Worm (Caenorhabditis elegans) whole organism, L2 larva: ENCODE measurements around the gene nep-4.
A peak's percentile ranks its signal among the peaks of the same experiment; 100 is the strongest.
"Not testable (repeated sequence)": the region's sequence is repeated elsewhere in the genome, so short reads cannot be mapped to it uniquely, and the experiment has no call there.

Experiments used
- C34F6.9 ChIP-seq: fragments of 150-350 bp; optimal IDR thresholded peaks from 2 replicates; lab custom pipeline; 2014; ENCODE audit warnings: missing biosample characterization, missing genetic modification characterization
- F13H6.1 ChIP-seq: sonication (generic microtip); optimal IDR thresholded peaks from 2 replicates; lab custom pipeline; 2016; ENCODE audit warnings: missing genetic modification characterization, missing compliant biosample characterization
- R02D3.7 ChIP-seq: fragments of 150-350 bp; optimal IDR thresholded peaks from 2 replicates; lab custom pipeline; 2014; ENCODE audit warnings: missing biosample characterization, missing genetic modification characterization
- Y55F3AM.14 ChIP-seq: fragments of 200-800 bp; sonication (Bioruptor generic); optimal IDR thresholded peaks from 2 replicates; lab custom pipeline; 2018; ENCODE audit warnings: mild to moderate bottlenecking, missing genetic modification characterization, missing compliant biosample characterization
- ZK546.5 ChIP-seq: sonication (generic microtip); optimal IDR thresholded peaks from 2 replicates; lab custom pipeline; 2017; ENCODE audit warnings: missing biosample characterization, missing genetic modification characterization
- alr-1 ChIP-seq: fragments of 150-350 bp; optimal IDR thresholded peaks from 2 replicates; lab custom pipeline; 2014; ENCODE audit warnings: missing biosample characterization, missing genetic modification characterization
- aly-2 ChIP-seq: fragments of 150-350 bp; optimal IDR thresholded peaks from 2 replicates; lab custom pipeline; 2014; ENCODE audit warnings: missing biosample characterization, missing genetic modification characterization
- ama-1 ChIP-seq: fragments of 150-350 bp; optimal IDR thresholded peaks from 2 replicates; lab custom pipeline; 2018; ENCODE audit warnings: inconsistent platforms
- blmp-1 ChIP-seq: sonication (generic microtip); optimal IDR thresholded peaks from 2 replicates; lab custom pipeline; 2017; ENCODE audit warnings: missing genetic modification characterization, mild to moderate bottlenecking, missing compliant biosample characterization, antibody characterized with exemption, moderate library complexity; ENCODE audit not compliant: insufficient read depth
- ceh-16 ChIP-seq: fragments of 150-350 bp; optimal IDR thresholded peaks from 2 replicates; lab custom pipeline; 2014; ENCODE audit warnings: missing biosample characterization, missing genetic modification characterization
- crh-2 ChIP-seq: sonication (generic microtip); optimal IDR thresholded peaks from 2 replicates; lab custom pipeline; 2017; ENCODE audit warnings: missing biosample characterization, missing genetic modification characterization
- dmd-4 ChIP-seq: sonication (generic microtip); optimal IDR thresholded peaks from 2 replicates; lab custom pipeline; 2017; ENCODE audit warnings: missing biosample characterization, missing genetic modification characterization
- egl-27 ChIP-seq: sonication (generic microtip); optimal IDR thresholded peaks from 3 replicates; lab custom pipeline; 2017; ENCODE audit warnings: missing biosample characterization, missing genetic modification reagents, missing genetic modification characterization
- elt-1 ChIP-seq: fragments of 150-350 bp; optimal IDR thresholded peaks from 2 replicates; lab custom pipeline; 2014; ENCODE audit warnings: missing biosample characterization, missing genetic modification characterization
- fos-1 ChIP-seq: fragments of 150-350 bp; optimal IDR thresholded peaks from 2 replicates; lab custom pipeline; 2014; ENCODE audit warnings: missing biosample characterization, missing genetic modification characterization
- gmeb-1 ChIP-seq: fragments of 150-350 bp; optimal IDR thresholded peaks from 2 replicates; lab custom pipeline; 2014; ENCODE audit warnings: missing biosample characterization, missing genetic modification characterization
- lin-11 ChIP-seq: fragments of 150-350 bp; sonication (generic microtip); optimal IDR thresholded peaks from 2 replicates; lab custom pipeline; 2014; ENCODE audit warnings: missing biosample characterization, missing genetic modification characterization, inconsistent platforms, mixed read lengths
- lin-13 ChIP-seq: fragments of 150-350 bp; optimal IDR thresholded peaks from 2 replicates; lab custom pipeline; 2014; ENCODE audit warnings: missing biosample characterization, missing genetic modification reagents, missing genetic modification characterization
- lin-39 ChIP-seq: fragments of 150-350 bp; optimal IDR thresholded peaks from 2 replicates; lab custom pipeline; 2014; ENCODE audit warnings: missing biosample characterization, missing genetic modification reagents, missing genetic modification characterization
- lsy-2 ChIP-seq, 2 experiments: fragments of 150-350 bp in 1 of 2; sonication (generic microtip) in 1 of 2; optimal IDR thresholded peaks; 2 replicates each; lab custom pipeline; 2014 to 2017; ENCODE audit warnings: missing biosample characterization in 2 of 2, missing genetic modification characterization in 2 of 2
- mab-5 ChIP-seq: fragments of 150-350 bp; optimal IDR thresholded peaks from 2 replicates; lab custom pipeline; 2014; ENCODE audit warnings: missing biosample characterization, missing genetic modification characterization
- mbf-1 ChIP-seq: sonication (generic microtip); optimal IDR thresholded peaks from 2 replicates; lab custom pipeline; 2017; ENCODE audit warnings: missing biosample characterization, missing genetic modification characterization
- mdl-1 ChIP-seq, 2 experiments: fragments of 150-350 bp in 1 of 2; sonication (generic microtip) in 1 of 2; optimal IDR thresholded peaks; 2 replicates each; lab custom pipeline; 2017; ENCODE audit warnings: missing biosample characterization in 2 of 2, missing genetic modification characterization in 2 of 2
- nhr-12 ChIP-seq: fragments of 150-350 bp; optimal IDR thresholded peaks from 2 replicates; lab custom pipeline; 2014; ENCODE audit warnings: missing biosample characterization, missing genetic modification characterization
- nhr-129 ChIP-seq: fragments of 150-350 bp; optimal IDR thresholded peaks from 2 replicates; lab custom pipeline; 2014; ENCODE audit warnings: missing biosample characterization, missing genetic modification characterization
- nhr-21 ChIP-seq: fragments of 150-350 bp; optimal IDR thresholded peaks from 2 replicates; lab custom pipeline; 2014; ENCODE audit warnings: missing biosample characterization, missing genetic modification characterization
- nhr-23 ChIP-seq: fragments of 150-350 bp; optimal IDR thresholded peaks from 2 replicates; lab custom pipeline; 2014; ENCODE audit warnings: missing biosample characterization, missing genetic modification reagents, missing genetic modification characterization
- nhr-237 ChIP-seq: fragments of 150-350 bp; optimal IDR thresholded peaks from 2 replicates; lab custom pipeline; 2014; ENCODE audit warnings: missing biosample characterization, missing genetic modification characterization
- nhr-6 ChIP-seq: fragments of 150-350 bp; optimal IDR thresholded peaks from 2 replicates; lab custom pipeline; 2014; ENCODE audit warnings: missing biosample characterization, missing genetic modification characterization
- nhr-77 ChIP-seq: fragments of 150-350 bp; optimal IDR thresholded peaks from 2 replicates; lab custom pipeline; 2014; ENCODE audit warnings: missing biosample characterization, missing genetic modification characterization
- peb-1 ChIP-seq: fragments of 150-350 bp; optimal IDR thresholded peaks from 2 replicates; lab custom pipeline; 2014; ENCODE audit warnings: missing biosample characterization, missing genetic modification characterization
- sma-3 ChIP-seq: sonication (generic microtip); optimal IDR thresholded peaks from 2 replicates; lab custom pipeline; 2016; ENCODE audit warnings: missing genetic modification reagents, missing genetic modification characterization, missing compliant biosample characterization
- sma-9 ChIP-seq, 2 experiments: fragments of 150-350 bp in 1 of 2; sonication (generic microtip) in 1 of 2; optimal IDR thresholded peaks; 2 replicates each; lab custom pipeline; 2014 to 2016; ENCODE audit warnings: missing genetic modification characterization in 2 of 2, mild to moderate bottlenecking in 1 of 2, missing biosample characterization in 1 of 2, missing compliant biosample characterization in 1 of 2, missing genetic modification reagents in 1 of 2, moderate library complexity in 1 of 2
- snpc-4 ChIP-seq: fragments of 150-350 bp; optimal IDR thresholded peaks from 2 replicates; lab custom pipeline; 2014; ENCODE audit warnings: missing biosample characterization, missing genetic modification characterization
- unc-39 ChIP-seq: fragments of 150-350 bp; optimal IDR thresholded peaks from 2 replicates; lab custom pipeline; 2014; ENCODE audit warnings: missing biosample characterization, missing genetic modification characterization
- unc-55 ChIP-seq: fragments of 150-350 bp; sonication (generic microtip); optimal IDR thresholded peaks from 3 replicates; lab custom pipeline; 2014; ENCODE audit warnings: missing biosample characterization, missing genetic modification reagents, missing genetic modification characterization
- unc-62 ChIP-seq: fragments of 150-350 bp; optimal IDR thresholded peaks from 2 replicates; lab custom pipeline; 2014; ENCODE audit warnings: missing biosample characterization, missing genetic modification reagents, missing genetic modification characterization
- zag-1 ChIP-seq: fragments of 150-350 bp; optimal IDR thresholded peaks from 2 replicates; lab custom pipeline; 2014; ENCODE audit warnings: missing biosample characterization, missing genetic modification characterization
- ztf-1 ChIP-seq: fragments of 200-800 bp; sonication (Bioruptor generic); conservative IDR thresholded peaks from 2 replicates; pipeline ENCODE4 v1.3.6; 2022; ENCODE audit warnings: missing genetic modification characterization, missing compliant biosample characterization
- ztf-4 ChIP-seq: fragments of 150-350 bp; optimal IDR thresholded peaks from 2 replicates; lab custom pipeline; 2014; ENCODE audit warnings: missing biosample characterization, missing genetic modification characterization

nep-4 gene

DNA sequence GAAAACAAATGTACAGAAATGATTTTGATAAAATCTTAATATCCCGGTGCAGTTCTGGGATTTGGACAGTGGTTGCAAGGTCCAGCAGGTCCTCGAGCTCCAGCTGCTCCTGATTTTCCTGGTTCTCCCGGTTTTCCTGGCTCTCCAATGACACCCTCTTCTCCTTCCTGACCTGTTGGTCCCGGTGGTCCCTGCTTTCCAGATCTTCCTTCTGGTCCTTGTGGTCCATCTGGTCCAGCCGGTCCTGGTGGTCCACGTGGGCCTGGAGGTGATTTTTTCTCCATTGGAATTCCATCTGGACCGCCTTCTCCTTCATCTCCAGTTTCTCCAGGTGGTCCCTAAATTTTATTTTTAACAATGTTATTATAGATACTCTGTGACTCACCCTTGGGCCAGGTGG, 12.0 kb upstream of the nep-4 start:
- no peak for TF ChIP-seq dmd-4
- TF ChIP-seq ztf-1, result no peak
- no peak for TF ChIP-seq peb-1 (tag; lab: Kevin White, UChicago)
- no peak for TF ChIP-seq snpc-4 (tag; lab: Kevin White, UChicago)
- TF ChIP-seq nhr-129 (tag; lab: Kevin White, UChicago), result no peak

DNA sequence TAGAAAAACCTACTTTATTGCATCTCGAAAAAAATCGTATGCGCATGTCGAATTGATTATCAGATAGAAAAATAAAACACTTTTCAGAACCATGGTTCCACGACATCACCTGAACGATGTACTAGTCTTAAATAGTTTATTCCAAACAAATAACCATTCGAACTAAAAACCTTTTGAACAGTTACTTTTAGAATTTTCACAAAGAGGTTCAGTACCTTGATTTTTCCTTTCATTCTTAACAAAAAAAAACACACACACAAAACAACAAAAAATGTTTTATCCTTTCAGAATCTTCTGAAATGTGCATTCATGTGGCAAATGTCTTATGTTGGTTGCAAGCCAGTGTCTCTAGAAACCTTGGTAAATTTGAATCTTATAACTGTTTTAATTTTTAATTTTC, 11.5 kb upstream of the nep-4 start, which contains the start of gene F41C6.4:
F41C6.4 (minus strand) TSS at position 101 of the 400 bp plus-strand sequence.
- no peak for TF ChIP-seq nhr-77 (tag; lab: Kevin White, UChicago)
- TF ChIP-seq zag-1 (tag; lab: Kevin White, UChicago), result no peak
- TF ChIP-seq nhr-237 (tag; lab: Kevin White, UChicago), result no peak
- TF ChIP-seq elt-1 (tag; lab: Kevin White, UChicago), result no peak
- TF ChIP-seq ama-1 (lab: Kevin White, UChicago), result no peak

DNA sequence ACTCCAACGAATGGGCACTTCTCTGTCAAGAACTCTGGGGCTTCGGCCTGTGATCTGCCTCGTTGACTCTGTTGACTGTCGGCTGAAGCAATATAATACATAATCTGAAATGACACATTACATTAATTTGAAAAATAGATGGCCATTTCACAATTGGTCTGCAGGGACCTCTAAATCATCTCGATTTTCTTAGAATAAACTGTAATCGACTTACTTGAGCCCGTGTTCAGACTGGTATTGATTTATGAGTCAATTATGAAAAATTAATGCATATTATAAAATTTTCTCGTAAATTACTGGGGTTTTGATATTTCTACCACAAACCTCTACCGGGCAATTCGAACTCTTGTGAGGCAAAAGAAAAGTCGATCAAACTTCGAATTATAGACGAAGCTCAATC, 5.4 kb upstream of the nep-4 start, which contains the start of gene C53B7.6:
C53B7.6 (minus strand) TSS at position 101 of the 400 bp plus-strand sequence.
- not testable (repeated sequence) for TF ChIP-seq mbf-1 (tag; lab: Kevin White, UChicago); mdl-1 (tag; optimal IDR thresholded peaks at IDR 0.05; lab: Kevin White, UChicago); lin-11 (tag; lab: Kevin White, UChicago)

DNA sequence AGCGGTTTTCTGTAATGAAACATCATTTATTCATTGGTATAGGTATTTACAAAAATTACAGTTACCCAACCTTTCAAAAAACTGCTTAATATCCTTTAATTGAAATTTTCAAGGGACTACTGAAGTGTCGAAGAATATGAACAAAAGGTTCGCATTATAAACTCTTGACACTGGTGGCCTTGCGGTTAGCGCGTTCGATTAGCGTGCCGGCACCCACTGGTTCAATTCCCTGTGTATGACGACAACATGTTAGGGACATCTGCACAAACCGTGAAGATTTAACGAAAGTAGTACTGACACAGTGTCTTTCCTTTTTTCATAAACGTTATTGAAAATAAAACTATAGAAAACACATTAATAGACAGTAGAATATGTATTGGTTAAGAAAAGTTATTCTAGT, 4.5 kb upstream of the nep-4 start:
- TF ChIP-seq nhr-6 (tag; lab: Kevin White, UChicago) (no peak), unc-39 (tag; lab: Kevin White, UChicago) (no peak), ZK546.5 (tag; lab: Kevin White, UChicago) (no peak), nhr-129 (tag; lab: Kevin White, UChicago) (peak; percentile 66), alr-1 (tag; lab: Kevin White, UChicago) (no peak), nhr-237 (tag; lab: Kevin White, UChicago) (no peak), egl-27 (tag; lab: Kevin White, UChicago) (peak; percentile 47), F13H6.1 (peak; percentile 40), aly-2 (tag; lab: Kevin White, UChicago) (no peak), lin-13 (peak; percentile 31), sma-9 (GFP tag; optimal IDR thresholded peaks at IDR 0.05; lab: Kevin White, UChicago) (peak; percentile 82), sma-9 (tag; optimal IDR thresholded peaks at IDR 0.05; lab: Kevin White, UChicago) (no peak), ztf-4 (no peak), lin-11 (tag; lab: Kevin White, UChicago) (no peak), fos-1 (tag; lab: Kevin White, UChicago) (peak; percentile 59), C34F6.9 (tag; lab: Kevin White, UChicago) (peak; percentile 10), lsy-2 (tag; optimal IDR thresholded peaks at IDR 0.05; lab: Kevin White, UChicago) (no peak), zag-1 (tag; lab: Kevin White, UChicago) (no peak), ceh-16 (tag; lab: Kevin White, UChicago) (no peak), ztf-1 (no peak), Y55F3AM.14 (GFP tag; lab: Kevin White, UChicago) (peak; percentile 62), unc-55 (GFP tag; lab: Kevin White, UChicago) (no peak), dmd-4 (no peak), nhr-12 (no peak), mab-5 (tag; lab: Kevin White, UChicago) (no peak), R02D3.7 (tag; lab: Kevin White, UChicago) (no peak), sma-3 (GFP tag; lab: Kevin White, UChicago) (peak; percentile 63), snpc-4 (tag; lab: Kevin White, UChicago) (no peak), gmeb-1 (no peak), crh-2 (peak; percentile 66), lin-39 (tag; lab: Kevin White, UChicago) (no peak), unc-62 (GFP tag; lab: Kevin White, UChicago) (no peak), nhr-23 (tag; lab: Kevin White, UChicago) (no peak), nhr-21 (tag; lab: Kevin White, UChicago) (peak; percentile 11), blmp-1 (tag; lab: Kevin White, UChicago) (no peak)
